Worm (Caenorhabditis elegans) whole organism, young adult: ENCODE measurements around the gene T26C12.2.

Experiments
- B0019.2 ChIP-seq: fragments of 200-800 bp; sonication (Bioruptor generic); conservative IDR thresholded peaks from 2 replicates; pipeline ENCODE4 v1.3.6; 2022; ENCODE audit warnings: missing genetic modification reagents, missing genetic modification characterization, missing compliant biosample characterization
- B0035.1 ChIP-seq: sonication (generic microtip); optimal IDR thresholded peaks from 2 replicates; lab custom pipeline; 2016; ENCODE audit warnings: missing genetic modification characterization, mild to moderate bottlenecking, missing compliant biosample characterization, missing genotype, missing genetic modification reagents
- ama-1 ChIP-seq, 3 experiments: fragments of 150-350 bp in 1 of 3; sonication (generic microtip) in 2 of 3; optimal IDR thresholded peaks; 2 replicates each; lab custom pipeline; 2014 to 2018; ENCODE audit warnings: missing biosample characterization in 2 of 3, missing genetic modification characterization in 2 of 3, missing genetic modification reagents in 2 of 3
- aptf-3 ChIP-seq: fragments of 200-800 bp; sonication (Bioruptor generic); IDR thresholded peaks from 2 replicates; pipeline ENCODE4 v1.3.6; 2022; ENCODE audit warnings: missing genetic modification characterization, missing compliant biosample characterization
- attf-3 ChIP-seq: fragments of 200-800 bp; sonication (Bioruptor generic); conservative IDR thresholded peaks from 2 replicates; pipeline ENCODE4 v1.3.6; 2022; ENCODE audit warnings: missing genetic modification reagents, missing genetic modification characterization, missing compliant biosample characterization
- bed-2 ChIP-seq: fragments of 200-800 bp; sonication (Bioruptor generic); IDR thresholded peaks from 2 replicates; pipeline ENCODE4 v1.3.6; 2022; ENCODE audit warnings: missing genetic modification reagents, missing genetic modification characterization, missing compliant biosample characterization
- ceh-58 ChIP-seq: fragments of 200-800 bp; sonication (Bioruptor generic); IDR thresholded peaks from 2 replicates; pipeline ENCODE4 v1.3.6; 2022; ENCODE audit warnings: missing genetic modification characterization, missing compliant biosample characterization
- dox-1 ChIP-seq: fragments of 200-800 bp; sonication (Bioruptor generic); IDR thresholded peaks from 2 replicates; pipeline ENCODE4 v1.3.6; 2022; ENCODE audit warnings: missing genetic modification reagents, missing genetic modification characterization, missing compliant biosample characterization
- ekl-4 ChIP-seq: fragments of 200-800 bp; sonication (Bioruptor generic); IDR thresholded peaks from 2 replicates; pipeline ENCODE4 v1.3.6; 2022; ENCODE audit warnings: missing genetic modification reagents, missing genetic modification characterization, missing compliant biosample characterization
- nfya-1 ChIP-seq: sonication (generic microtip); optimal IDR thresholded peaks from 2 replicates; lab custom pipeline; 2017; ENCODE audit warnings: antibody characterized with exemption, missing compliant biosample characterization, missing genetic modification characterization, borderline replicate concordance; ENCODE audit not compliant: insufficient read depth
- nhr-90 ChIP-seq: sonication (generic microtip); optimal IDR thresholded peaks from 2 replicates; lab custom pipeline; 2016; ENCODE audit warnings: missing genotype, mild to moderate bottlenecking, missing genetic modification characterization, missing compliant biosample characterization
- pha-4 ChIP-seq: fragments of 150-350 bp; sonication (generic microtip); optimal IDR thresholded peaks from 2 replicates; lab custom pipeline; 2014; ENCODE audit warnings: missing biosample characterization, missing genetic modification reagents, missing genetic modification characterization
- unc-62 ChIP-seq: fragments of 150-350 bp; optimal IDR thresholded peaks from 2 replicates; lab custom pipeline; 2014; ENCODE audit warnings: missing biosample characterization, missing genetic modification reagents, missing genetic modification characterization
- zim-3 ChIP-seq: sonication (generic microtip); optimal IDR thresholded peaks from 2 replicates; lab custom pipeline; 2017; ENCODE audit warnings: mild to moderate bottlenecking, missing genetic modification characterization, moderate library complexity, missing compliant biosample characterization

DNA sequence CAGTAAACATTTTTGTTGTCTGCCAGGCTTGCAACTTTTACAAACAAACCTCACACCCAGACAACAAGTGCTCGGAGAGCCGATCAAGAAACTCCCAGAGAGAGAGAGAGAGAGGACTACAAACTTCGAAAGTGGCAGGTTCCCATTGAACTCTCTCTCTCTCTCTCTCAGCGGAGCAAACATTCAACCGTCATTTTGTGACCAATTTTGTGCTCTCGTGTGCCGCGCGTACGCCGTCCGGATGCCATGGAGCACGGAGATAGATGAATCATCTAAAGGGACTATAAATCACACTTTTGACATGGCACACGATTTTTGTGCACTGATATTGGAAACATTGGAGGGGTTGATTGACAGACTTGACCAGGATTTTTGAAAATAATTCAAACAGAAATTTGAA is 43.3 kb upstream of the T26C12.2 start:
- TF ChIP-seq nhr-90 (tag; lab: Kevin White, UChicago) = no peak
- TF ChIP-seq ceh-58 (GFP tag; lab: Robert Waterston, UW) = no peak
- TF ChIP-seq dox-1 (GFP tag; lab: Robert Waterston, UW) = no peak
- TF ChIP-seq bed-2 = no peak
- no peak for TF ChIP-seq aptf-3 (GFP tag; lab: Robert Waterston, UW)
- no peak for TF ChIP-seq attf-3
- TF ChIP-seq nfya-1 (tag; lab: Kevin White, UChicago) = no peak
- TF ChIP-seq ekl-4 = no peak
- TF ChIP-seq unc-62 = no peak
- no peak for TF ChIP-seq B0019.2 (GFP tag; lab: Robert Waterston, UW)
- TF ChIP-seq pha-4 = no peak
- TF ChIP-seq B0035.1 = no peak
- no peak for TF ChIP-seq zim-3 (tag; lab: Kevin White, UChicago)
- no peak for TF ChIP-seq ama-1 (optimal IDR thresholded peaks at IDR 0.05; lab: Kevin White, UChicago)
- TF ChIP-seq ama-1 (GFP tag; optimal IDR thresholded peaks at IDR 0.05; lab: Kevin White, UChicago) = no peak
